Fruit fly (Drosophila melanogaster): ENCODE measurements around the gene AP-1sigma.

The AP-1sigma gene

dm6 chr3R:23943843-23944356 is 14.6 kb upstream of the AP-1sigma start:
- TF ChIP-seq fd96Ca (GFP tag; IDR thresholded peaks at IDR 0.05) (no peak), gl (tag; optimal IDR thresholded peaks at IDR 0.05) (no peak), EcR (GFP tag; optimal IDR thresholded peaks at IDR 0.05) (no peak), Pif1B (GFP tag; optimal IDR thresholded peaks at IDR 0.05) (no peak), CG14655 (GFP tag; optimal IDR thresholded peaks at IDR 0.05) (no peak), CG8301 (tag; optimal IDR thresholded peaks at IDR 0.05) (no peak), CG9948 (tag; optimal IDR thresholded peaks at IDR 0.05) (no peak), CG8159 (tag; optimal IDR thresholded peaks at IDR 0.05) (no peak), Snoo (tag; optimal IDR thresholded peaks at IDR 0.05) (no peak)

dm6 chr3R:23947002-23947401 is 11.4 kb upstream of the AP-1sigma start:
- TF ChIP-seq CG8159 (tag; optimal IDR thresholded peaks at IDR 0.05), result no peak
- TF ChIP-seq rn (GFP tag; IDR thresholded peaks at IDR 0.05), result no peak
- TF ChIP-seq CG32121 (GFP tag; IDR thresholded peaks at IDR 0.05), result no peak
- no peak for TF ChIP-seq CG15710 (tag; optimal IDR thresholded peaks at IDR 0.05)
- TF ChIP-seq fd96Ca (GFP tag; IDR thresholded peaks at IDR 0.05), result no peak

- TF ChIP-seq EcR (GFP tag; optimal IDR thresholded peaks at IDR 0.05) (no peak), CG15710 (tag; optimal IDR thresholded peaks at IDR 0.05) (no peak), CG9948 (tag; optimal IDR thresholded peaks at IDR 0.05) (no peak), CG14655 (GFP tag; optimal IDR thresholded peaks at IDR 0.05) (no peak), fd96Ca (GFP tag; IDR thresholded peaks at IDR 0.05) (no peak), CG4496 (GFP tag; IDR thresholded peaks at IDR 0.05) (no peak), CG17806 (tag; optimal IDR thresholded peaks at IDR 0.05) (no peak), Snoo (tag; optimal IDR thresholded peaks at IDR 0.05) (no peak), CG12605 (GFP tag; IDR thresholded peaks at IDR 0.05) (no peak), CG10348 (GFP tag; IDR thresholded peaks at IDR 0.05) (no peak), CG8301 (tag; optimal IDR thresholded peaks at IDR 0.05) (no peak), rn (GFP tag; IDR thresholded peaks at IDR 0.05) (no peak), Pif1B (GFP tag; optimal IDR thresholded peaks at IDR 0.05) (no peak)
Measured at dm6 chr3R:23948324-23948465, 10.3 kb upstream of the AP-1sigma start, which contains the start of gene CG12268. TSS of gene CG12268 (minus strand) at chr3R:23948424.

dm6 chr3R:23948466-23949413 is 9.7 kb upstream of the AP-1sigma start:
- TF ChIP-seq Pif1B (GFP tag; optimal IDR thresholded peaks at IDR 0.05) (peak; percentile 93), gl (tag; optimal IDR thresholded peaks at IDR 0.05) (peak; percentile 82), CG34367 (tag; optimal IDR thresholded peaks at IDR 0.05) (peak; percentile 95), EcR (GFP tag; optimal IDR thresholded peaks at IDR 0.05) (peak; percentile 62), Pif1A (GFP tag; optimal IDR thresholded peaks at IDR 0.05) (peak; percentile 94), Ets98B (GFP tag; IDR thresholded peaks at IDR 0.05) (peak; percentile 15), Snoo (tag; optimal IDR thresholded peaks at IDR 0.05) (peak; percentile 91), CG12605 (GFP tag; IDR thresholded peaks at IDR 0.05) (peak; percentile 47), CG32121 (GFP tag; IDR thresholded peaks at IDR 0.05) (peak; percentile 72), CG14655 (GFP tag; optimal IDR thresholded peaks at IDR 0.05) (peak; percentile 93), CG9948 (tag; optimal IDR thresholded peaks at IDR 0.05) (peak; percentile 96), CG4496 (GFP tag; IDR thresholded peaks at IDR 0.05) (peak; percentile 72; the same call in 2 of the 3 replicates), CG17806 (tag; optimal IDR thresholded peaks at IDR 0.05) (peak; percentile 95), D1 (tag; optimal IDR thresholded peaks at IDR 0.05) (peak; percentile 93), CG10348 (GFP tag; IDR thresholded peaks at IDR 0.05) (peak; percentile 17; the same call in 1 of the 2 replicates), CG8159 (tag; optimal IDR thresholded peaks at IDR 0.05) (peak; percentile 99), fd96Ca (GFP tag; IDR thresholded peaks at IDR 0.05) (peak; percentile 50; the same call in 2 of the 3 replicates), CG13204 (GFP tag; optimal IDR thresholded peaks at IDR 0.05) (peak; percentile 88), rn (GFP tag; IDR thresholded peaks at IDR 0.05) (peak; percentile 47; the same call in 1 of the 2 replicates), CG8301 (tag; optimal IDR thresholded peaks at IDR 0.05) (peak; percentile 89), CG15710 (tag; optimal IDR thresholded peaks at IDR 0.05) (peak; percentile 98)

dm6 chr3R:23955380-23955779 is 3.1 kb upstream of the AP-1sigma start:
- TF ChIP-seq CG4496 (GFP tag; IDR thresholded peaks at IDR 0.05), result no peak
- TF ChIP-seq CG17806 (tag; optimal IDR thresholded peaks at IDR 0.05), result no peak
- no peak for TF ChIP-seq D1 (tag; optimal IDR thresholded peaks at IDR 0.05)
- peak; percentile 45; the same call in 1 of the 2 replicates for TF ChIP-seq CG12605 (GFP tag; IDR thresholded peaks at IDR 0.05)
- TF ChIP-seq rn (GFP tag; IDR thresholded peaks at IDR 0.05), result no peak
- peak; percentile 3 for TF ChIP-seq CG8159 (tag; optimal IDR thresholded peaks at IDR 0.05)
- no peak for TF ChIP-seq CG34367 (tag; optimal IDR thresholded peaks at IDR 0.05)
- no peak for TF ChIP-seq CG13204 (GFP tag; optimal IDR thresholded peaks at IDR 0.05)
- TF ChIP-seq Ets98B (GFP tag; IDR thresholded peaks at IDR 0.05), result peak; percentile 42; the same call in 1 of the 2 replicates
- peak; percentile 50 for TF ChIP-seq Pif1B (GFP tag; optimal IDR thresholded peaks at IDR 0.05)
- no peak for TF ChIP-seq CG9948 (tag; optimal IDR thresholded peaks at IDR 0.05)
- peak; percentile 26 for TF ChIP-seq Pif1A (GFP tag; optimal IDR thresholded peaks at IDR 0.05)
- no peak for TF ChIP-seq gl (tag; optimal IDR thresholded peaks at IDR 0.05)
- no peak for TF ChIP-seq CG14655 (GFP tag; optimal IDR thresholded peaks at IDR 0.05)
- peak; percentile 40 for TF ChIP-seq EcR (GFP tag; optimal IDR thresholded peaks at IDR 0.05)
- peak; percentile 3 for TF ChIP-seq Snoo (tag; optimal IDR thresholded peaks at IDR 0.05)
- no peak for TF ChIP-seq CG15710 (tag; optimal IDR thresholded peaks at IDR 0.05)
- TF ChIP-seq fd96Ca (GFP tag; IDR thresholded peaks at IDR 0.05), result no peak
- TF ChIP-seq CG8301 (tag; optimal IDR thresholded peaks at IDR 0.05), result peak; percentile 20

dm6 chr3R:23960865-23961264 is 2.4 kb downstream of the AP-1sigma start:
- no peak for TF ChIP-seq Snoo (tag; optimal IDR thresholded peaks at IDR 0.05)
- no peak for TF ChIP-seq CG13204 (GFP tag; optimal IDR thresholded peaks at IDR 0.05)
- TF ChIP-seq EcR (GFP tag; optimal IDR thresholded peaks at IDR 0.05), result no peak
- TF ChIP-seq Ets98B (GFP tag; IDR thresholded peaks at IDR 0.05), result no peak
- no peak for TF ChIP-seq CG8159 (tag; optimal IDR thresholded peaks at IDR 0.05)
- no peak for TF ChIP-seq CG32121 (GFP tag; IDR thresholded peaks at IDR 0.05)
- TF ChIP-seq fd96Ca (GFP tag; IDR thresholded peaks at IDR 0.05), result no peak
- TF ChIP-seq D1 (tag; optimal IDR thresholded peaks at IDR 0.05), result no peak
- no peak for TF ChIP-seq CG8301 (tag; optimal IDR thresholded peaks at IDR 0.05)
